Fruit fly (Drosophila melanogaster): Measurements from ENCODE around the gene CG31464.

CG31464 gene

DNA sequence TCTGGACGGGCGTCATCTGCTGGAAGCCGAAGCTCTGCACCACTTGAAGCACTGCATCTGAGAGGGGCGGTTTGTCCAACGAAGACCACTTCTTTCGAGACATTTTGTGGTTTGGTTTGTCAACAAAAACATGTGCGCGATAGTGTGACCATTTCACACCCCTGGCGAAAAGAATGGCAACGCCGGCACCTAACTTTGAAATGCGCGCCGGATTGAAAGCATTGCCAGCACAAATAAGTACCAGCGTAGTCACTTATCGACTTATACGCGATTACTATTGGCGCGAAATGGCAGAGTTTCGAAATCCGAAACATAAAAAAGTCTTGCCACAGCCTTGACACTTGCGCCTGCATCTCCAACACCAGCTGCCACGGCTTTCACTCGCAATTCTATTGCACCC, 21.3 kb upstream of the CG31464 start, which contains the start of gene CG9630 (continued):
- no peak for TF ChIP-seq sug (tag; optimal IDR thresholded peaks at IDR 0.05)
- TF ChIP-seq lbe (GFP tag; optimal IDR thresholded peaks at IDR 0.05): no peak
- no peak for TF ChIP-seq E2f1 (GFP tag; IDR thresholded peaks at IDR 0.05)
- no peak for TF ChIP-seq aop (GFP tag; IDR thresholded peaks at IDR 0.05)
- TF ChIP-seq p53 (GFP tag; optimal IDR thresholded peaks at IDR 0.05): no peak
- no peak for TF ChIP-seq CG4730 (GFP tag; IDR thresholded peaks at IDR 0.05)
- no peak for TF ChIP-seq CG15011 (GFP tag; optimal IDR thresholded peaks at IDR 0.05)
- peak; percentile 36 for TF ChIP-seq CHES-1-like (GFP tag; optimal IDR thresholded peaks at IDR 0.05)
- no peak for TF ChIP-seq wor (GFP tag; IDR thresholded peaks at IDR 0.05)
- TF ChIP-seq CG3838 (GFP tag; optimal IDR thresholded peaks at IDR 0.05): no peak
- TF ChIP-seq CG18262 (tag; optimal IDR thresholded peaks at IDR 0.05): no peak
- TF ChIP-seq Ada2b (GFP tag; IDR thresholded peaks at IDR 0.05): no peak
- TF ChIP-seq exex (tag; optimal IDR thresholded peaks at IDR 0.05): no peak
- no peak for TF ChIP-seq fd102C (GFP tag; optimal IDR thresholded peaks at IDR 0.05)
- TF ChIP-seq CG3065 (GFP tag; optimal IDR thresholded peaks at IDR 0.05): no peak
- TF ChIP-seq twi (tag; optimal IDR thresholded peaks at IDR 0.05): peak; percentile 85
- TF ChIP-seq CG10267 (tag; optimal IDR thresholded peaks at IDR 0.05): peak; percentile 52
- TF ChIP-seq tap (tag; optimal IDR thresholded peaks at IDR 0.05): no peak
- TF ChIP-seq yki (optimal IDR thresholded peaks at IDR 0.05): no peak
- TF ChIP-seq Abd-B (GFP tag; optimal IDR thresholded peaks at IDR 0.05): no peak
- no peak for TF ChIP-seq CG11723 (GFP tag; optimal IDR thresholded peaks at IDR 0.05)
- TF ChIP-seq knrl (GFP tag; IDR thresholded peaks at IDR 0.05; ENCODE audit: partially characterized antibody): 0 out of 3 replicates have a peak, but pooled peaks have one; percentile 44
- TF ChIP-seq CG6765 (GFP tag; optimal IDR thresholded peaks at IDR 0.05): no peak
- no peak for TF ChIP-seq CG13424 (tag; optimal IDR thresholded peaks at IDR 0.05)
- TF ChIP-seq pum (GFP tag; optimal IDR thresholded peaks at IDR 0.05): no peak
- TF ChIP-seq disco-r (GFP tag; optimal IDR thresholded peaks at IDR 0.05): no peak
- TF ChIP-seq Trl (optimal IDR thresholded peaks at IDR 0.05): no peak
- no peak for TF ChIP-seq Trl (GFP tag; optimal IDR thresholded peaks at IDR 0.05)
- no peak for TF ChIP-seq klu (GFP tag; IDR thresholded peaks at IDR 0.05)
- no peak for TF ChIP-seq bowl (GFP tag; IDR thresholded peaks at IDR 0.05)
- TF ChIP-seq dmrt11E (tag; optimal IDR thresholded peaks at IDR 0.05): no peak
- TF ChIP-seq btn (GFP tag; optimal IDR thresholded peaks at IDR 0.05): no peak
- TF ChIP-seq CG2712 (tag; optimal IDR thresholded peaks at IDR 0.05): peak; percentile 24
- no peak for TF ChIP-seq CG31224 (GFP tag; IDR thresholded peaks at IDR 0.05)
- no peak for TF ChIP-seq Eip74EF (GFP tag; optimal IDR thresholded peaks at IDR 0.05)
- TF ChIP-seq Ptx1 (GFP tag; IDR thresholded peaks at IDR 0.05): no peak
- TF ChIP-seq CG9215 (GFP tag; IDR thresholded peaks at IDR 0.05): peak; percentile 100
- no peak for TF ChIP-seq CG12299 (tag; optimal IDR thresholded peaks at IDR 0.05)
- no peak for TF ChIP-seq CG18764 (GFP tag; optimal IDR thresholded peaks at IDR 0.05)
- TF ChIP-seq caup (GFP tag; optimal IDR thresholded peaks at IDR 0.05; ENCODE audit: severe bottlenecking): no peak
- TF ChIP-seq BEAF-32 (GFP tag; optimal IDR thresholded peaks at IDR 0.05): peak; percentile 72
- no peak for TF ChIP-seq CG12391 (tag; optimal IDR thresholded peaks at IDR 0.05)
- TF ChIP-seq CG4360 (GFP tag; IDR thresholded peaks at IDR 0.05): no peak
- TF ChIP-seq CG11247 (GFP tag; IDR thresholded peaks at IDR 0.05): no peak
- no peak for TF ChIP-seq Mrtf (GFP tag; IDR thresholded peaks at IDR 0.05)
- TF ChIP-seq Lim3 (GFP tag; IDR thresholded peaks at IDR 0.05): no peak
- TF ChIP-seq NFAT (GFP tag; IDR thresholded peaks at IDR 0.05): no peak
- TF ChIP-seq CG9797 (GFP tag; optimal IDR thresholded peaks at IDR 0.05): peak; percentile 97
- TF ChIP-seq grau (tag; optimal IDR thresholded peaks at IDR 0.05): no peak
- no peak for TF ChIP-seq NfI (GFP tag; optimal IDR thresholded peaks at IDR 0.05)
- no peak for TF ChIP-seq CG32767 (GFP tag; IDR thresholded peaks at IDR 0.05)
- TF ChIP-seq Oli (tag; optimal IDR thresholded peaks at IDR 0.05): no peak
- TF ChIP-seq ase (GFP tag; IDR thresholded peaks at IDR 0.05): no peak
